Worm (Caenorhabditis elegans) whole organism, young adult: Measurements from ENCODE around the gene R10E4.3.

Source experiments
- ama-1 ChIP-seq, 3 experiments: fragments of 150-350 bp in 1 of 3; sonication (generic microtip) in 2 of 3; optimal IDR thresholded peaks; 2 replicates each; lab custom pipeline; 2014 to 2018; ENCODE audit warnings: missing biosample characterization in 2 of 3, missing genetic modification characterization in 2 of 3, missing genetic modification reagents in 2 of 3
- lag-1 ChIP-seq: fragments of 200-800 bp; sonication (Bioruptor generic); IDR thresholded peaks from 2 replicates; pipeline ENCODE4 v1.3.6; 2022; ENCODE audit warnings: missing genetic modification reagents, missing genetic modification characterization, missing compliant biosample characterization
- zim-3 ChIP-seq: sonication (generic microtip); optimal IDR thresholded peaks from 2 replicates; lab custom pipeline; 2017; ENCODE audit warnings: mild to moderate bottlenecking, missing genetic modification characterization, moderate library complexity, missing compliant biosample characterization

- TF ChIP-seq ama-1 (optimal IDR thresholded peaks at IDR 0.05; lab: Kevin White, UChicago) (no peak), ama-1 (GFP tag; optimal IDR thresholded peaks at IDR 0.05; lab: Kevin White, UChicago) (no peak), lag-1 (no peak), zim-3 (tag; lab: Kevin White, UChicago) (no peak)
These were observed 16.2 kb downstream of the R10E4.3 start for ce11 chrIII:4271059-4271458.
